Fruit fly (Drosophila melanogaster): ENCODE measurements around the gene CG42564.

CG42564 gene

dm6 chr3R:6409153-6409571 lies 34.9 kb downstream of the CG42564 start (continued):
- TF ChIP-seq Nf-YA (GFP tag; IDR thresholded peaks at IDR 0.05) (no peak), crol (GFP tag; IDR thresholded peaks at IDR 0.05) (peak; percentile 63), cad (GFP tag; optimal IDR thresholded peaks at IDR 0.05) (no peak), Stat92E (GFP tag; optimal IDR thresholded peaks at IDR 0.05) (no peak), Doc2 (GFP tag; IDR thresholded peaks at IDR 0.05) (no peak), CG15269 (tag; optimal IDR thresholded peaks at IDR 0.05) (no peak), D (optimal IDR thresholded peaks at IDR 0.05) (peak; percentile 0), D (GFP tag; optimal IDR thresholded peaks at IDR 0.05) (no peak), ems (GFP tag; optimal IDR thresholded peaks at IDR 0.05) (no peak), repo (GFP tag; optimal IDR thresholded peaks at IDR 0.05) (no peak), dm (GFP tag; optimal IDR thresholded peaks at IDR 0.05) (no peak), CG11560 (tag; IDR thresholded peaks at IDR 0.05) (no peak), dati (GFP tag; IDR thresholded peaks at IDR 0.05) (no peak), Xrp1 (GFP tag; IDR thresholded peaks at IDR 0.05) (peak; percentile 18; the same call in 1 of the 2 replicates), HLHmδ (GFP tag; optimal IDR thresholded peaks at IDR 0.05) (peak; percentile 24), Fer2 (tag; optimal IDR thresholded peaks at IDR 0.05) (no peak), sima (GFP tag; optimal IDR thresholded peaks at IDR 0.05) (no peak), Nf-YB (GFP tag; optimal IDR thresholded peaks at IDR 0.05) (no peak), CG14014 (GFP tag; IDR thresholded peaks at IDR 0.05) (0 out of 2 replicates have a peak, but pooled peaks have one; percentile 11), fd102C (GFP tag; optimal IDR thresholded peaks at IDR 0.05) (no peak), esg (GFP tag; conservative IDR thresholded peaks at IDR 0.05) (no peak), PHDP (tag; optimal IDR thresholded peaks at IDR 0.05) (no peak), CG3847 (GFP tag; IDR thresholded peaks at IDR 0.05) (no peak), CG7839 (tag; optimal IDR thresholded peaks at IDR 0.05) (no peak), CG30431 (GFP tag; optimal IDR thresholded peaks at IDR 0.05) (no peak), dimm (GFP tag; IDR thresholded peaks at IDR 0.05) (no peak), CG33213 (GFP tag; optimal IDR thresholded peaks at IDR 0.05) (no peak), CG5245 (GFP tag; optimal IDR thresholded peaks at IDR 0.05) (no peak), CG12942 (GFP tag; optimal IDR thresholded peaks at IDR 0.05) (no peak), CG30020 (tag; optimal IDR thresholded peaks at IDR 0.05) (no peak), exex (tag; optimal IDR thresholded peaks at IDR 0.05) (no peak), CG7786 (GFP tag; optimal IDR thresholded peaks at IDR 0.05) (no peak), CG15514 (GFP tag; optimal IDR thresholded peaks at IDR 0.05) (no peak), Six4 (GFP tag; optimal IDR thresholded peaks at IDR 0.05) (no peak), en (GFP tag; optimal IDR thresholded peaks at IDR 0.05) (no peak), Hsf (GFP tag; optimal IDR thresholded peaks at IDR 0.05) (no peak), CG11398 (GFP tag; optimal IDR thresholded peaks at IDR 0.05) (no peak), Poxn (GFP tag; IDR thresholded peaks at IDR 0.05) (no peak), CG15011 (GFP tag; optimal IDR thresholded peaks at IDR 0.05) (no peak), CG9437 (GFP tag; optimal IDR thresholded peaks at IDR 0.05) (no peak), CG7963 (GFP tag; IDR thresholded peaks at IDR 0.05; ENCODE audit: partially characterized antibody) (no peak), CG10274 (GFP tag; optimal IDR thresholded peaks at IDR 0.05) (no peak), chinmo (GFP tag; IDR thresholded peaks at IDR 0.05; ENCODE audit: partially characterized antibody) (no peak), salm (tag; optimal IDR thresholded peaks at IDR 0.05) (no peak), abd-A (tag; optimal IDR thresholded peaks at IDR 0.05) (no peak), nerfin-1 (tag; optimal IDR thresholded peaks at IDR 0.05) (peak; percentile 6), Taf1 (GFP tag; IDR thresholded peaks at IDR 0.05) (no peak), dmrt99B (tag; optimal IDR thresholded peaks at IDR 0.05) (no peak), CG3995 (GFP tag; optimal IDR thresholded peaks at IDR 0.05) (no peak), prd (optimal IDR thresholded peaks at IDR 0.05) (no peak), prd (GFP tag; IDR thresholded peaks at IDR 0.05) (no peak), gcm2 (GFP tag; optimal IDR thresholded peaks at IDR 0.05) (no peak), phol (tag; optimal IDR thresholded peaks at IDR 0.05) (no peak)

Measured in whole organism, embryonic.